Worm (Caenorhabditis elegans): ENCODE data around the gene npr-10.

The npr-10 gene

DNA sequence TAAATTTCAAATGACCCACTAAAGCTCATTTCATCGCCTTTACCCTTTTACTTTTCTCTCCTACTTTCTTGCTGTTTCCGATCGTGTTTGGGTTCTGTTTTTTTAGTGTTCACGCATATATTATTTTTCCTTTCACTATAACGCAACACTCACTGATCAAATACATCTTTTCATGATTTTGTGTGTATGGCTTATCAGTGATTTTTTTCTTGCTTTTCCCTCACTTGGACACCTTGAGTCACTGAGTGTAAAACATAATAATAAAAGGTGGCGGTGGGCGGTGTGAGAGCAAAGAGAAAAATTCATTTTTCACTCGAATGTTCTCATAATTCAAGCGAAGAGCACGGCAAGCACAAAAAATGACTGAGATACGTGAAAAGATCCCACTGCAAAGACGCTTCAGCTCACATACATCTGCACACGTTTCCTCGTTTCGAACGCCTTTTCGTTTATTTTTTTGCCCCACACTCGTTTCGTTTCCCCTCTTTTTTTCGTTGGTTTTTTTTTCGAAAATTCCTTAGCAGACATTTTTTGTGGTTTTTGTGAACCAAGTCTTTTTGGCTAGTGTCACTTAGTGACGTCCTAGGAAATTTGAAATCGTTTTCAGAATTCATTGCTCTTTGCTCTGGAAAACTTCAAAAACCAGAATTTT, 30.6 kb upstream of the npr-10 start, which contains the start of gene K03A11.5:
Gene K03A11.5, plus strand, starts transcription at position 602 of the 652 bp plus-strand sequence.
- no peak for TF ChIP-seq ceh-30 (tag; optimal IDR thresholded peaks at IDR 0.05)
- TF ChIP-seq nhr-11 (tag; optimal IDR thresholded peaks at IDR 0.05) = no peak
- no peak for TF ChIP-seq hlh-6 (tag; optimal IDR thresholded peaks at IDR 0.05)
- no peak for TF ChIP-seq hlh-8 (tag; optimal IDR thresholded peaks at IDR 0.05)
- no peak for TF ChIP-seq nhr-232 (tag; optimal IDR thresholded peaks at IDR 0.05)
- no peak for TF ChIP-seq ceh-48 (tag; optimal IDR thresholded peaks at IDR 0.05)
- no peak for TF ChIP-seq fax-1 (tag; optimal IDR thresholded peaks at IDR 0.05)
- TF ChIP-seq ceh-45 (GFP tag; IDR thresholded peaks at IDR 0.05) = no peak
- TF ChIP-seq C08G9.2 (tag; optimal IDR thresholded peaks at IDR 0.05) = no peak
- TF ChIP-seq hlh-13 (GFP tag; optimal IDR thresholded peaks at IDR 0.05) = no peak
- TF ChIP-seq ceh-22 (tag; optimal IDR thresholded peaks at IDR 0.05) = no peak
- TF ChIP-seq npax-4 (tag; optimal IDR thresholded peaks at IDR 0.05) = no peak
- TF ChIP-seq ceh-34 (tag; optimal IDR thresholded peaks at IDR 0.05) = no peak
- TF ChIP-seq pha-2 (tag; optimal IDR thresholded peaks at IDR 0.05) = no peak
- no peak for TF ChIP-seq elt-4 (tag; optimal IDR thresholded peaks at IDR 0.05)
- TF ChIP-seq pax-1 (tag; optimal IDR thresholded peaks at IDR 0.05) = no peak

- no peak for TF ChIP-seq ceh-48 (tag; optimal IDR thresholded peaks at IDR 0.05)
- TF ChIP-seq syd-9 (tag; optimal IDR thresholded peaks at IDR 0.05) = no peak
- TF ChIP-seq npax-4 (tag; optimal IDR thresholded peaks at IDR 0.05) = no peak
- TF ChIP-seq ref-2 (tag; optimal IDR thresholded peaks at IDR 0.05) = no peak
- TF ChIP-seq lin-11 (tag; optimal IDR thresholded peaks at IDR 0.05) = no peak
- no peak for TF ChIP-seq mec-3 (tag; optimal IDR thresholded peaks at IDR 0.05; ENCODE audit: borderline replicate concordance)
- no peak for TF ChIP-seq T23F11.4 (GFP tag; optimal IDR thresholded peaks at IDR 0.05)
- no peak for TF ChIP-seq pat-9 (tag; optimal IDR thresholded peaks at IDR 0.05)
- TF ChIP-seq ceh-24 (tag; optimal IDR thresholded peaks at IDR 0.05) = no peak
Measured at ce11 chrX:13061366-13061765, 28.9 kb upstream of the npr-10 start.

DNA sequence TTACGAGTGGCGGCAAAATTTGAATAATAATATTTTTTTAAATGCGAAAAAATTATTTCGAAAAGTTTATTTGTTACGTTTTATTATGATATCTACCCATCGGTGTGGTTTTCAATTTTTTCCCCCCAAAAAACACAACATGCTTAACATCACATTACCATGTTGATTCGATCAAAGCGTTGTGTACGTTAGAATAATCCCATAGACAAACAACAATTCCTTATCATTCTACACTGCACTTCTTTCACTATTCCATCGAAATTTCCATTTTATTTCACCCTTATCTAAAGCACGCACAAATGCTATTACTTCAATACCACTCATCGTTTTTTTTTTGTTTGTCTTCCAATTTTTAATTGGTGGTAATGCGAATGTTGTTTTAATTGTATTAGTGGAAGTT, 27.5 kb upstream of the npr-10 start:
- no peak for TF ChIP-seq fax-1 (tag; optimal IDR thresholded peaks at IDR 0.05)
- peak; percentile 7 for TF ChIP-seq elt-2 (tag; optimal IDR thresholded peaks at IDR 0.05)

- TF ChIP-seq lim-6 (tag; optimal IDR thresholded peaks at IDR 0.05) = no peak
- TF ChIP-seq ceh-22 (tag; optimal IDR thresholded peaks at IDR 0.05) = no peak
- no peak for TF ChIP-seq elt-2 (tag; optimal IDR thresholded peaks at IDR 0.05)
- no peak for TF ChIP-seq gmeb-2 (tag; optimal IDR thresholded peaks at IDR 0.05)
- TF ChIP-seq ceh-34 (tag; optimal IDR thresholded peaks at IDR 0.05) = no peak
- TF ChIP-seq hlh-30 (tag; optimal IDR thresholded peaks at IDR 0.05; ENCODE audit: insufficient read depth) = no peak
- no peak for TF ChIP-seq ceh-19 (GFP tag; optimal IDR thresholded peaks at IDR 0.05)
- TF ChIP-seq C38D4.7 (GFP tag; optimal IDR thresholded peaks at IDR 0.05) = no peak
- no peak for TF ChIP-seq madf-2 (tag; optimal IDR thresholded peaks at IDR 0.05)
Measured at ce11 chrX:13055560-13055959, 23.1 kb upstream of the npr-10 start, which contains the start of gene K03A11.6. Gene K03A11.6, plus strand, starts transcription at chrX:13055860.

- TF ChIP-seq T23F11.4 (GFP tag; optimal IDR thresholded peaks at IDR 0.05) (no peak), ceh-24 (tag; optimal IDR thresholded peaks at IDR 0.05) (no peak), pat-9 (tag; optimal IDR thresholded peaks at IDR 0.05) (no peak), nhr-232 (tag; optimal IDR thresholded peaks at IDR 0.05) (no peak), pqm-1 (tag; optimal IDR thresholded peaks at IDR 0.05) (no peak), ets-4 (tag; optimal IDR thresholded peaks at IDR 0.05) (no peak), C08G9.2 (tag; optimal IDR thresholded peaks at IDR 0.05) (no peak), ceh-22 (tag; optimal IDR thresholded peaks at IDR 0.05) (no peak), fax-1 (tag; optimal IDR thresholded peaks at IDR 0.05) (no peak), ceh-9 (tag; optimal IDR thresholded peaks at IDR 0.05) (no peak), che-1 (tag; optimal IDR thresholded peaks at IDR 0.05) (no peak), pax-1 (tag; optimal IDR thresholded peaks at IDR 0.05) (no peak), syd-9 (tag; optimal IDR thresholded peaks at IDR 0.05) (no peak), ahr-1 (tag; optimal IDR thresholded peaks at IDR 0.05) (no peak), zip-5 (tag; optimal IDR thresholded peaks at IDR 0.05) (no peak), ceh-2 (tag; optimal IDR thresholded peaks at IDR 0.05) (no peak), unc-3 (GFP tag; conservative IDR thresholded peaks at IDR 0.05) (no peak), unc-3 (tag; optimal IDR thresholded peaks at IDR 0.05) (no peak), hlh-13 (GFP tag; optimal IDR thresholded peaks at IDR 0.05) (no peak), F13H6.1 (tag; optimal IDR thresholded peaks at IDR 0.05) (no peak)
Measured at ce11 chrX:13051405-13051804, 18.9 kb upstream of the npr-10 start, which contains the start of gene K03A11.1. Gene K03A11.1, plus strand, starts transcription at chrX:13051705.

All from whole organism, late embryonic.